Worm (Caenorhabditis elegans) whole organism, young adult: Measurements from ENCODE around the gene cyp-35D1.

Experiments
- B0019.2 ChIP-seq: fragments of 200-800 bp; sonication (Bioruptor generic); conservative IDR thresholded peaks from 2 replicates; pipeline ENCODE4 v1.3.6; 2022; ENCODE audit warnings: missing genetic modification reagents, missing genetic modification characterization, missing compliant biosample characterization
- B0035.1 ChIP-seq: sonication (generic microtip); optimal IDR thresholded peaks from 2 replicates; lab custom pipeline; 2016; ENCODE audit warnings: missing genetic modification characterization, mild to moderate bottlenecking, missing compliant biosample characterization, missing genotype, missing genetic modification reagents
- B0336.3 ChIP-seq: fragments of 200-800 bp; sonication (Bioruptor generic); IDR thresholded peaks from 2 replicates; pipeline ENCODE4 v1.3.6; 2022; ENCODE audit warnings: missing genetic modification characterization, missing compliant biosample characterization
- C06A6.2 ChIP-seq: fragments of 200-800 bp; sonication (Bioruptor generic); conservative IDR thresholded peaks from 2 replicates; pipeline ENCODE4 v1.3.6; 2022; ENCODE audit warnings: missing genetic modification characterization, missing compliant biosample characterization
- C17E4.6 ChIP-seq: fragments of 200-800 bp; sonication (Bioruptor generic); IDR thresholded peaks from 2 replicates; pipeline ENCODE4 v1.3.6; 2022; ENCODE audit warnings: missing genetic modification reagents, missing genetic modification characterization, missing compliant biosample characterization
- F37B4.10 ChIP-seq: fragments of 200-800 bp; sonication (Bioruptor generic); IDR thresholded peaks from 2 replicates; pipeline ENCODE4 v1.3.6; 2022; ENCODE audit warnings: missing genetic modification characterization, missing compliant biosample characterization
- F39B2.1 ChIP-seq: fragments of 200-800 bp; sonication (Bioruptor generic); IDR thresholded peaks from 2 replicates; pipeline ENCODE4 v1.3.6; 2022; ENCODE audit warnings: missing genetic modification reagents, missing genetic modification characterization, missing compliant biosample characterization
- F55B11.4 ChIP-seq: sonication (generic microtip); optimal IDR thresholded peaks from 2 replicates; lab custom pipeline; 2016; ENCODE audit warnings: missing compliant biosample characterization, missing genetic modification characterization, borderline replicate concordance; ENCODE audit not compliant: insufficient read depth
- K11D2.4 ChIP-seq: fragments of 200-800 bp; sonication (Bioruptor generic); IDR thresholded peaks from 2 replicates; pipeline ENCODE4 v1.3.6; 2022; ENCODE audit warnings: missing genetic modification reagents, missing genetic modification characterization, missing compliant biosample characterization
- T26A5.8 ChIP-seq: sonication (generic microtip); optimal IDR thresholded peaks from 2 replicates; lab custom pipeline; 2016; ENCODE audit warnings: missing genetic modification characterization, missing compliant biosample characterization
- Y67H2A.10 ChIP-seq: fragments of 200-800 bp; sonication (Bioruptor generic); conservative IDR thresholded peaks from 2 replicates; pipeline ENCODE4 v1.3.6; 2022; ENCODE audit warnings: missing genetic modification reagents, missing genetic modification characterization, missing compliant biosample characterization
- Y95B8A.8 ChIP-seq: fragments of 200-800 bp; sonication (Bioruptor generic); IDR thresholded peaks from 2 replicates; pipeline ENCODE4 v1.3.6; 2022; ENCODE audit warnings: missing genetic modification reagents, missing genetic modification characterization, missing compliant biosample characterization
- aptf-2 ChIP-seq: fragments of 200-800 bp; sonication (Bioruptor generic); conservative IDR thresholded peaks from 2 replicates; pipeline ENCODE4 v1.3.6; 2022; ENCODE audit warnings: missing genetic modification reagents, missing genetic modification characterization, missing compliant biosample characterization
- athp-1 ChIP-seq: sonication (generic microtip); optimal IDR thresholded peaks from 2 replicates; lab custom pipeline; 2017; ENCODE audit warnings: mild to moderate bottlenecking, missing genetic modification characterization, missing compliant biosample characterization
- attf-6 ChIP-seq: fragments of 200-800 bp; sonication (Bioruptor generic); IDR thresholded peaks from 2 replicates; pipeline ENCODE4 v1.3.6; 2022; ENCODE audit warnings: missing genetic modification reagents, missing genetic modification characterization, missing compliant biosample characterization
- bed-1 ChIP-seq: fragments of 200-800 bp; sonication (Bioruptor generic); IDR thresholded peaks from 2 replicates; pipeline ENCODE4 v1.3.6; 2022; ENCODE audit warnings: missing genetic modification reagents, missing genetic modification characterization, missing compliant biosample characterization
- bed-2 ChIP-seq: fragments of 200-800 bp; sonication (Bioruptor generic); IDR thresholded peaks from 2 replicates; pipeline ENCODE4 v1.3.6; 2022; ENCODE audit warnings: missing genetic modification reagents, missing genetic modification characterization, missing compliant biosample characterization
- ceh-27 ChIP-seq: fragments of 200-800 bp; sonication (Bioruptor generic); optimal IDR thresholded peaks from 2 replicates; lab custom pipeline; 2018; ENCODE audit warnings: mild to moderate bottlenecking, missing genetic modification characterization, moderate library complexity, missing compliant biosample characterization
- ceh-58 ChIP-seq: fragments of 200-800 bp; sonication (Bioruptor generic); IDR thresholded peaks from 2 replicates; pipeline ENCODE4 v1.3.6; 2022; ENCODE audit warnings: missing genetic modification characterization, missing compliant biosample characterization
- dox-1 ChIP-seq: fragments of 200-800 bp; sonication (Bioruptor generic); IDR thresholded peaks from 2 replicates; pipeline ENCODE4 v1.3.6; 2022; ENCODE audit warnings: missing genetic modification reagents, missing genetic modification characterization, missing compliant biosample characterization
- dpff-1 ChIP-seq: sonication (generic microtip); optimal IDR thresholded peaks from 2 replicates; lab custom pipeline; 2017; ENCODE audit warnings: mild to moderate bottlenecking, missing genetic modification characterization, missing compliant biosample characterization
- dpl-1 ChIP-seq: fragments of 150-350 bp; optimal IDR thresholded peaks from 2 replicates; lab custom pipeline; 2014; ENCODE audit warnings: missing biosample characterization, missing genetic modification reagents, missing genetic modification characterization
- hmg-20 ChIP-seq: fragments of 200-800 bp; sonication (Bioruptor generic); IDR thresholded peaks from 2 replicates; pipeline ENCODE4 v1.3.6; 2022; ENCODE audit warnings: missing genetic modification reagents, missing genetic modification characterization, missing compliant biosample characterization
- hrde-1 ChIP-seq: sonication (generic microtip); optimal IDR thresholded peaks from 2 replicates; lab custom pipeline; 2016; ENCODE audit warnings: missing genetic modification characterization, mild to moderate bottlenecking, missing compliant biosample characterization, moderate library complexity, missing genotype, missing genetic modification reagents, borderline replicate concordance
- lag-1 ChIP-seq: fragments of 200-800 bp; sonication (Bioruptor generic); IDR thresholded peaks from 2 replicates; pipeline ENCODE4 v1.3.6; 2022; ENCODE audit warnings: missing genetic modification reagents, missing genetic modification characterization, missing compliant biosample characterization
- lin-54 ChIP-seq: fragments of 200-800 bp; sonication (Bioruptor generic); optimal IDR thresholded peaks from 2 replicates; lab custom pipeline; 2018; ENCODE audit warnings: mild to moderate bottlenecking, missing genetic modification characterization, missing compliant biosample characterization
- madf-10 ChIP-seq: sonication (generic microtip); optimal IDR thresholded peaks from 2 replicates; lab custom pipeline; 2016; ENCODE audit warnings: mild to moderate bottlenecking, missing genetic modification characterization, missing compliant biosample characterization
- mcd-1 ChIP-seq: fragments of 200-800 bp; sonication (Bioruptor generic); IDR thresholded peaks from 2 replicates; pipeline ENCODE4 v1.3.6; 2022; ENCODE audit warnings: missing genetic modification reagents, missing genetic modification characterization, missing compliant biosample characterization
- mxl-1 ChIP-seq: sonication (generic microtip); optimal IDR thresholded peaks from 2 replicates; lab custom pipeline; 2016; ENCODE audit warnings: missing genetic modification characterization, missing compliant biosample characterization
- nhr-80 ChIP-seq: sonication (generic microtip); optimal IDR thresholded peaks from 2 replicates; lab custom pipeline; 2016; ENCODE audit warnings: missing genetic modification characterization, missing compliant biosample characterization
- nhr-90 ChIP-seq: sonication (generic microtip); optimal IDR thresholded peaks from 2 replicates; lab custom pipeline; 2016; ENCODE audit warnings: missing genotype, mild to moderate bottlenecking, missing genetic modification characterization, missing compliant biosample characterization
- snpc-1.1 ChIP-seq: sonication (generic microtip); optimal IDR thresholded peaks from 2 replicates; lab custom pipeline; 2017; ENCODE audit warnings: missing genetic modification characterization, mild to moderate bottlenecking, missing compliant biosample characterization, antibody characterized with exemption, moderate library complexity, missing genotype, missing genetic modification reagents; ENCODE audit not compliant: insufficient read depth
- snpc-1.3 ChIP-seq: sonication (generic microtip); optimal IDR thresholded peaks from 2 replicates; lab custom pipeline; 2017; ENCODE audit warnings: missing genetic modification characterization, mild to moderate bottlenecking, missing compliant biosample characterization, antibody characterized with exemption, moderate library complexity, missing genotype, missing genetic modification reagents; ENCODE audit not compliant: insufficient read depth
- sptf-2 ChIP-seq: fragments of 200-800 bp; sonication (Bioruptor generic); optimal IDR thresholded peaks from 2 replicates; lab custom pipeline; 2018; ENCODE audit warnings: mild to moderate bottlenecking, missing genetic modification characterization, missing compliant biosample characterization
- tbp1 ChIP-seq: fragments of 200-800 bp; sonication (Bioruptor generic); optimal IDR thresholded peaks from 2 replicates; lab custom pipeline; 2018; ENCODE audit warnings: mild to moderate bottlenecking, missing genetic modification characterization, missing compliant biosample characterization
- tlf-1 ChIP-seq: fragments of 200-800 bp; sonication (Bioruptor generic); optimal IDR thresholded peaks from 2 replicates; lab custom pipeline; 2018; ENCODE audit warnings: mild to moderate bottlenecking, missing genetic modification characterization, missing compliant biosample characterization
- unc-62 ChIP-seq: fragments of 150-350 bp; optimal IDR thresholded peaks from 2 replicates; lab custom pipeline; 2014; ENCODE audit warnings: missing biosample characterization, missing genetic modification reagents, missing genetic modification characterization

cyp-35D1 gene

DNA sequence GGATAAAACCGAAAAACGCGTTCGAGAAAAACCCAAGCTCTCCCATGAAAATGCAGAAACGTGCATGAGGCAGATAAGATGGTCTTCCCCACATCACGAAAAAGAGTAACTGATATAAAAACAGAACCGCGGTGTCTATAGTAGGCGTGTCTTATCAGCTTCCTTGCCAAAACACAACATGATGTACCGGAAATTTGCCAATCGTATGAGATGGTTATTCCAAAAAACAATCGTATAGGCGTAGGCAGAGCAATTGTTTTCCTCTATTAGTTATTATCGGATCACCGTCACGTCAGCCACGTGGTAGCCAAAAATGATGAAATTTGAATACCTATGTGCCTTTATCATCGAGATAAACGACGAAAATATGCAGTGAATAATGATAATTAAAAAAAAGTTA is 30.4 kb downstream of the cyp-35D1 start, which contains the start of gene str-7:
TSS of gene str-7 (minus strand) at position 101 of the 400 bp plus-strand sequence.
- no peak for TF ChIP-seq Y67H2A.10 (GFP tag; lab: Robert Waterston, UW)
- TF ChIP-seq attf-6 (GFP tag; lab: Robert Waterston, UW) = no peak
- no peak for TF ChIP-seq Y95B8A.8 (GFP tag; lab: Robert Waterston, UW)
- TF ChIP-seq dpl-1 (GFP tag; lab: Kevin White, UChicago) = no peak
- TF ChIP-seq B0019.2 (GFP tag; lab: Robert Waterston, UW) = no peak
- TF ChIP-seq B0336.3 (GFP tag; lab: Robert Waterston, UW) = no peak
- no peak for TF ChIP-seq snpc-1.1 (tag; lab: Kevin White, UChicago)
- no peak for TF ChIP-seq athp-1 (tag; lab: Kevin White, UChicago)
- TF ChIP-seq mcd-1 (GFP tag; lab: Robert Waterston, UW) = no peak

ce11 chrV:16100103-16100730 is 31.2 kb downstream of the cyp-35D1 start, which contains the start of gene cth-1:
Gene cth-1 (plus strand): TSS chrV:16100680.
- TF ChIP-seq aptf-2 (GFP tag; lab: Robert Waterston, UW) = no peak
- peak; percentile 68 for TF ChIP-seq nhr-80 (tag; lab: Kevin White, UChicago)

DNA sequence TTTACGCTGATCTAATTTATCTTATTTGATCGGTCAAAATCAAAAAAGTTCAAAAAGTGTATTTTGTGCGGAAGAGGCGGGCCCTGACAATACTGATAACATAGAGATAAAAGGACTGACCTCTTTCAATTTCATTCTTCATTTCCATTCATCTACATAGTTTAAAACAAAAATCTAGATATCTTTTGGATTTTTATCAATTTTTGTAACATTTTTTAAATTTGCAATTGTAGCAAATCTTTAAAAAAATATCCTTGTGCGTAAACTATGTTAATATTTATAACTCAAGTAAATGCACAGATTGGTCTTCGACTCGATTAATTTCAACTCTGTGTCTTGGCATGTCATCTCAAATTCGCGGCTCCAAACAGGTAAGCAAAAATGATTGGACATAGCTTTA is 34.6 kb downstream of the cyp-35D1 start, which contains the start of gene argk-1:
TSS of gene argk-1 (plus strand) at position 301 of the 400 bp plus-strand sequence.
- TF ChIP-seq bed-1 (GFP tag; lab: Robert Waterston, UW) (no peak), hrde-1 (tag; lab: Kevin White, UChicago) (no peak), B0019.2 (GFP tag; lab: Robert Waterston, UW) (no peak), tlf-1 (no peak), F39B2.1 (GFP tag; lab: Robert Waterston, UW) (no peak), F55B11.4 (tag; lab: Kevin White, UChicago) (no peak), aptf-2 (GFP tag; lab: Robert Waterston, UW) (no peak), K11D2.4 (no peak), lag-1 (GFP tag; lab: Robert Waterston, UW) (no peak), nhr-90 (tag; lab: Kevin White, UChicago) (no peak), tbp1 (GFP tag; lab: Kevin White, UChicago) (no peak), dox-1 (GFP tag; lab: Robert Waterston, UW) (no peak), ceh-58 (GFP tag; lab: Robert Waterston, UW) (no peak), hmg-20 (GFP tag; lab: Robert Waterston, UW) (no peak), ceh-27 (GFP tag; lab: Kevin White, UChicago) (no peak), unc-62 (GFP tag; lab: Kevin White, UChicago) (no peak)
- TF ChIP-seq, all 124 proteins: peak for 0

DNA sequence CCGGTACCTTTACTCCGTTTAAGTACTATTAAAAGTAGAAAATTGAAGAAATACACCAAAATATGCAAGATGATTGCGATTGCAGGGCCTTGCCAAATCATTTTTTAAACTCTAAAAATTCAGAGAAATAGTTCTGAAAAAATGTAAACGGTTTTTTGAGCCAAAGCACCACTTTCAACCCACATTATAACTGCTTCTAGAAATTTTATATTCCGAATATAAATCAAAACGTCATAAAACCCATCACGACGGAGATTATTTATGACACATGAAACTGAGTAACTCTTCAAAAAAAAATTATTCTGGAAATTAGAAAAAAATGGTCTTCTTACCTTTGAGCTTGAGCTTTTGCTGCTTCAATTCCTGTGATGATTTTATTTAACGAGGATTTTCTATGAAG is 45.2 kb downstream of the cyp-35D1 start, which contains the start of gene srxa-16:
TSS of gene srxa-16 (minus strand) at position 101 of the 400 bp plus-strand sequence.
- no peak for TF ChIP-seq B0035.1 (tag; lab: Kevin White, UChicago)
- TF ChIP-seq bed-2 (GFP tag; lab: Robert Waterston, UW) = no peak
- no peak for TF ChIP-seq lin-54 (GFP tag; lab: Kevin White, UChicago)
- no peak for TF ChIP-seq T26A5.8 (tag; lab: Kevin White, UChicago)
- no peak for TF ChIP-seq F37B4.10
- TF ChIP-seq C17E4.6 (GFP tag; lab: Robert Waterston, UW) = no peak
- TF ChIP-seq B0019.2 (GFP tag; lab: Robert Waterston, UW) = no peak
- TF ChIP-seq madf-10 (tag; lab: Kevin White, UChicago) = no peak
- no peak for TF ChIP-seq mxl-1 (tag; lab: Kevin White, UChicago)
- no peak for TF ChIP-seq dpff-1 (tag; lab: Kevin White, UChicago)
- no peak for TF ChIP-seq C06A6.2
- no peak for TF ChIP-seq K11D2.4
- no peak for TF ChIP-seq snpc-1.3 (tag; lab: Kevin White, UChicago)
- TF ChIP-seq dpl-1 (GFP tag; lab: Kevin White, UChicago) = no peak
- TF ChIP-seq sptf-2 (GFP tag; lab: Kevin White, UChicago) = no peak
